Fruit fly (Drosophila melanogaster): Measurements from ENCODE around the gene Trpml.

The Trpml gene

dm6 chr3L:19674317-19674716 lies 43.8 kb downstream of the Trpml start:
- TF ChIP-seq bab2 (GFP tag; optimal IDR thresholded peaks at IDR 0.05): peak; percentile 2
- no peak for TF ChIP-seq pros (GFP tag; optimal IDR thresholded peaks at IDR 0.05)
- peak; percentile 51 for TF ChIP-seq CG8388 (GFP tag; optimal IDR thresholded peaks at IDR 0.05)
- no peak for TF ChIP-seq CG17912 (GFP tag; optimal IDR thresholded peaks at IDR 0.05)
- no peak for TF ChIP-seq sd (tag; optimal IDR thresholded peaks at IDR 0.05)
- peak in 1 of 2 experiments; percentile 71 for TF ChIP-seq bsh (GFP tag; optimal IDR thresholded peaks at IDR 0.05)
- no peak for TF ChIP-seq Jarid2 (GFP tag; optimal IDR thresholded peaks at IDR 0.05)
- TF ChIP-seq Camta (GFP tag; optimal IDR thresholded peaks at IDR 0.05): no peak
- TF ChIP-seq tio (GFP tag; optimal IDR thresholded peaks at IDR 0.05): peak; percentile 19
- peak; percentile 7 for TF ChIP-seq lab (GFP tag; optimal IDR thresholded peaks at IDR 0.05)
- no peak for TF ChIP-seq CG6854 (GFP tag; optimal IDR thresholded peaks at IDR 0.05)
- TF ChIP-seq trem (tag; optimal IDR thresholded peaks at IDR 0.05): peak; percentile 37
- TF ChIP-seq CG1792 (GFP tag; optimal IDR thresholded peaks at IDR 0.05): no peak
- no peak for TF ChIP-seq CG8089 (GFP tag; optimal IDR thresholded peaks at IDR 0.05)
- TF ChIP-seq CG11247 (GFP tag; IDR thresholded peaks at IDR 0.05): no peak
- no peak for TF ChIP-seq pzg (GFP tag; optimal IDR thresholded peaks at IDR 0.05)
- TF ChIP-seq CG4360 (GFP tag; IDR thresholded peaks at IDR 0.05): no peak
- TF ChIP-seq sens (GFP tag): peak; percentile 82
- TF ChIP-seq stc (GFP tag; IDR thresholded peaks at IDR 0.05): peak; percentile 54
- TF ChIP-seq Pdp1 (GFP tag; optimal IDR thresholded peaks at IDR 0.05): peak in 1 of 2 experiments; percentile 13
- TF ChIP-seq ase (GFP tag; IDR thresholded peaks at IDR 0.05): peak; percentile 46; the same call in 1 of the 3 replicates
- TF ChIP-seq CG5245 (GFP tag; optimal IDR thresholded peaks at IDR 0.05): peak; percentile 14
- no peak for TF ChIP-seq dysf (GFP tag; IDR thresholded peaks at IDR 0.05)
- peak; percentile 21 for TF ChIP-seq CG2202 (tag; optimal IDR thresholded peaks at IDR 0.05)
- TF ChIP-seq CG13287 (GFP tag; IDR thresholded peaks at IDR 0.05; ENCODE audit: partially characterized antibody): no peak
- peak; percentile 17 for TF ChIP-seq pum (GFP tag; optimal IDR thresholded peaks at IDR 0.05)
- TF ChIP-seq CG13424 (tag; optimal IDR thresholded peaks at IDR 0.05): peak; percentile 0
- no peak for TF ChIP-seq CG33557 (GFP tag; optimal IDR thresholded peaks at IDR 0.05)
- peak; percentile 17 for TF ChIP-seq CG1529 (GFP tag; optimal IDR thresholded peaks at IDR 0.05)
- TF ChIP-seq CG10147 (GFP tag; optimal IDR thresholded peaks at IDR 0.05): no peak
- TF ChIP-seq CG15601 (tag; optimal IDR thresholded peaks at IDR 0.05): peak; percentile 8
- TF ChIP-seq CG16779 (GFP tag; IDR thresholded peaks at IDR 0.05): no peak
- no peak for TF ChIP-seq ab (GFP tag; optimal IDR thresholded peaks at IDR 0.05)
- TF ChIP-seq CG4404 (GFP tag; IDR thresholded peaks at IDR 0.05): no peak
- 0 out of 2 replicates have a peak, but pooled peaks have one; percentile 24 for TF ChIP-seq HLH3B (GFP tag; IDR thresholded peaks at IDR 0.05)
- TF ChIP-seq wor (GFP tag; IDR thresholded peaks at IDR 0.05): no peak
- no peak for TF ChIP-seq Lhr (GFP tag; optimal IDR thresholded peaks at IDR 0.05)
- no peak for TF ChIP-seq CG8944 (GFP tag; optimal IDR thresholded peaks at IDR 0.05)
- TF ChIP-seq MESR4 (GFP tag; optimal IDR thresholded peaks at IDR 0.05): no peak
- no peak for TF ChIP-seq oc (tag; optimal IDR thresholded peaks at IDR 0.05)
- no peak for TF ChIP-seq CG12071 (GFP tag; optimal IDR thresholded peaks at IDR 0.05)
- peak; percentile 38; the same call in 1 of the 3 replicates for TF ChIP-seq row (GFP tag; IDR thresholded peaks at IDR 0.05)
- TF ChIP-seq CG43689 (GFP tag; IDR thresholded peaks at IDR 0.05): no peak
- peak; percentile 47 for TF ChIP-seq az2 (GFP tag; optimal IDR thresholded peaks at IDR 0.05)
- no peak for TF ChIP-seq abd-A (tag; optimal IDR thresholded peaks at IDR 0.05)
- TF ChIP-seq tll (GFP tag; optimal IDR thresholded peaks at IDR 0.05): no peak
- peak; percentile 21 for TF ChIP-seq CG17802 (tag; optimal IDR thresholded peaks at IDR 0.05)
- TF ChIP-seq Abd-B (GFP tag; optimal IDR thresholded peaks at IDR 0.05): peak; percentile 18
- peak; percentile 40; the same call in 1 of the 2 replicates for TF ChIP-seq CG31441 (GFP tag; IDR thresholded peaks at IDR 0.05)
- no peak for TF ChIP-seq CG2116 (GFP tag; optimal IDR thresholded peaks at IDR 0.05)

All from whole organism, embryonic.